Worm (Caenorhabditis elegans): ENCODE measurements around the gene T04C9.3.

- TF ChIP-seq ref-2 (tag; optimal IDR thresholded peaks at IDR 0.05) (no peak), ttx-3 (tag; optimal IDR thresholded peaks at IDR 0.05) (no peak), dve-1 (tag; optimal IDR thresholded peaks at IDR 0.05) (no peak), lim-6 (tag; optimal IDR thresholded peaks at IDR 0.05) (no peak), ceh-6 (GFP tag; optimal IDR thresholded peaks at IDR 0.05) (no peak), unc-3 (GFP tag; conservative IDR thresholded peaks at IDR 0.05) (no peak), unc-3 (tag; optimal IDR thresholded peaks at IDR 0.05) (no peak), F13H6.1 (tag; optimal IDR thresholded peaks at IDR 0.05) (no peak)
Observed at ce11 chrIII:5975005-5975730, 10.3 kb upstream of the T04C9.3 start, which contains the start of gene mlp-1.

Measured in whole organism, late embryonic.